Fruit fly (Drosophila melanogaster) whole organism, embryonic: ENCODE measurements around the gene CG42571.

ENCODE experiments used
- Abd-B ChIP-seq: fragments of 200-800 bp; sonication (Bioruptor generic); optimal IDR thresholded peaks from 2 replicates; lab custom pipeline; 2018; ENCODE audit warnings: missing biosample characterization, mild to moderate bottlenecking, missing genetic modification characterization, moderate library complexity
- CG1024 ChIP-seq: fragments of 200-800 bp; sonication (Bioruptor generic); IDR thresholded peaks from 2 replicates; pipeline ENCODE4 v1.3.6; 2022; ENCODE audit warnings: missing biosample characterization, missing genetic modification characterization
- CG12104 ChIP-seq: fragments of 200-800 bp; sonication (Bioruptor generic); optimal IDR thresholded peaks from 3 replicates; lab custom pipeline; 2016; ENCODE audit warnings: missing biosample characterization, missing genetic modification characterization
- CG13296 ChIP-seq: fragments of 200-800 bp; sonication (Bioruptor generic); optimal IDR thresholded peaks from 3 replicates; lab custom pipeline; 2018; ENCODE audit warnings: missing biosample characterization, mild to moderate bottlenecking, missing genetic modification characterization
- CG14965 ChIP-seq: fragments of 200-800 bp; sonication (Bioruptor generic); optimal IDR thresholded peaks from 2 replicates; lab custom pipeline; 2016; ENCODE audit warnings: missing biosample characterization, missing genetic modification characterization, borderline replicate concordance
- CG15601 ChIP-seq: fragments of 200-800 bp; sonication (Bioruptor generic); optimal IDR thresholded peaks from 3 replicates; lab custom pipeline; 2019; ENCODE audit warnings: missing biosample characterization, mild to moderate bottlenecking, missing genetic modification characterization, moderate library complexity
- CG17802 ChIP-seq: fragments of 200-800 bp; sonication (Bioruptor generic); optimal IDR thresholded peaks from 2 replicates; lab custom pipeline; 2018; ENCODE audit warnings: missing biosample characterization, mild to moderate bottlenecking, missing genetic modification characterization, moderate library complexity
- CG18764 ChIP-seq: fragments of 200-800 bp; sonication (Bioruptor generic); optimal IDR thresholded peaks from 3 replicates; lab custom pipeline; 2016; ENCODE audit warnings: missing biosample characterization, missing genetic modification characterization
- CG2678 ChIP-seq: fragments of 200-800 bp; sonication (Bioruptor generic); optimal IDR thresholded peaks from 3 replicates; lab custom pipeline; 2019; ENCODE audit warnings: missing biosample characterization, mild to moderate bottlenecking, missing genetic modification characterization, moderate library complexity
- CG30403 ChIP-seq: fragments of 200-800 bp; sonication (Bioruptor generic); optimal IDR thresholded peaks from 3 replicates; lab custom pipeline; 2016; ENCODE audit warnings: missing biosample characterization, missing genetic modification characterization
- CG32767 ChIP-seq: fragments of 200-800 bp; sonication (Bioruptor generic); IDR thresholded peaks from 2 replicates; pipeline ENCODE4 v1.3.6; 2022; ENCODE audit warnings: missing biosample characterization, missing genetic modification characterization
- CG7357 ChIP-seq: fragments of 200-800 bp; sonication (Bioruptor generic); IDR thresholded peaks from 3 replicates; pipeline ENCODE4 v1.3.6; 2022; ENCODE audit warnings: missing biosample characterization, missing genetic modification characterization
- CG7786 ChIP-seq: fragments of 200-800 bp; sonication (Bioruptor generic); optimal IDR thresholded peaks from 2 replicates; lab custom pipeline; 2016; ENCODE audit warnings: missing biosample characterization, missing genetic modification characterization
- CG7839 ChIP-seq: fragments of 200-800 bp; sonication (Bioruptor generic); optimal IDR thresholded peaks from 3 replicates; lab custom pipeline; 2018; ENCODE audit warnings: missing biosample characterization, mild to moderate bottlenecking, missing genetic modification characterization, moderate library complexity
- CG9437 ChIP-seq: fragments of 200-800 bp; sonication (Bioruptor generic); optimal IDR thresholded peaks from 2 replicates; lab custom pipeline; 2018; ENCODE audit warnings: missing biosample characterization, mild to moderate bottlenecking, missing genetic modification characterization
- CHES-1-like ChIP-seq: fragments of 200-800 bp; sonication (Bioruptor generic); optimal IDR thresholded peaks from 2 replicates; lab custom pipeline; 2016; ENCODE audit warnings: missing biosample characterization, missing genetic modification characterization
- Dbx ChIP-seq: fragments of 200-800 bp; sonication (Bioruptor generic); IDR thresholded peaks from 3 replicates; pipeline ENCODE4 v1.3.6; 2022; ENCODE audit warnings: missing biosample characterization, missing genetic modification characterization
- Dll ChIP-seq: fragments of 200-800 bp; sonication (Bioruptor generic); IDR thresholded peaks from 4 replicates; pipeline ENCODE4 v1.3.6; 2022; ENCODE audit warnings: missing biosample characterization, missing genetic modification characterization; ENCODE audit not compliant: partially characterized antibody
- GATAe ChIP-seq: fragments of 200-800 bp; sonication (Bioruptor generic); conservative IDR thresholded peaks from 2 replicates; pipeline ENCODE4 v1.3.6; 2022; ENCODE audit warnings: missing biosample characterization, missing genetic modification characterization
- Hmr ChIP-seq: fragments of 200-800 bp; sonication (Bioruptor generic); optimal IDR thresholded peaks from 3 replicates; lab custom pipeline; 2017; ENCODE audit warnings: mild to moderate bottlenecking, missing biosample characterization, missing genetic modification reagents, missing genetic modification characterization
- Jarid2 ChIP-seq: fragments of 200-800 bp; sonication (Bioruptor generic); optimal IDR thresholded peaks from 3 replicates; lab custom pipeline; 2017; ENCODE audit warnings: mild to moderate bottlenecking, missing biosample characterization, missing genetic modification reagents, missing genetic modification characterization
- Meics ChIP-seq: fragments of 200-800 bp; sonication (Bioruptor generic); optimal IDR thresholded peaks from 2 replicates; lab custom pipeline; 2017; ENCODE audit warnings: missing biosample characterization, mild to moderate bottlenecking, missing genetic modification characterization
- Rfx ChIP-seq: fragments of 200-800 bp; sonication (Bioruptor generic); IDR thresholded peaks from 2 replicates; pipeline ENCODE4 v1.3.6; 2022; ENCODE audit warnings: missing biosample characterization, missing genetic modification characterization
- Rx ChIP-seq: fragments of 200-800 bp; sonication (Bioruptor generic); IDR thresholded peaks from 2 replicates; pipeline ENCODE4 v1.3.6; 2022; ENCODE audit warnings: missing biosample characterization, missing genetic modification characterization
- Sox102F ChIP-seq: fragments of 200-800 bp; sonication (Bioruptor generic); optimal IDR thresholded peaks from 2 replicates; lab custom pipeline; 2018; ENCODE audit warnings: missing biosample characterization, mild to moderate bottlenecking, missing genetic modification characterization, moderate library complexity
- Vsx1 ChIP-seq: fragments of 200-800 bp; sonication (Bioruptor generic); optimal IDR thresholded peaks from 2 replicates; lab custom pipeline; 2017; ENCODE audit warnings: missing biosample characterization, mild to moderate bottlenecking, missing genetic modification characterization, missing genetic modification reagents
- ash1 ChIP-seq: fragments of 200-800 bp; sonication (Bioruptor generic); optimal IDR thresholded peaks from 2 replicates; lab custom pipeline; 2018; ENCODE audit warnings: missing biosample characterization, mild to moderate bottlenecking, missing genetic modification characterization
- dysf ChIP-seq: fragments of 200-800 bp; sonication (Bioruptor generic); IDR thresholded peaks from 3 replicates; pipeline ENCODE4 v1.3.6; 2022; ENCODE audit warnings: missing biosample characterization, missing genetic modification characterization
- emc ChIP-seq: fragments of 200-800 bp; sonication (Bioruptor generic); optimal IDR thresholded peaks from 2 replicates; lab custom pipeline; 2016; ENCODE audit warnings: missing biosample characterization, missing genetic modification characterization
- exex ChIP-seq: fragments of 200-800 bp; sonication (Bioruptor generic); optimal IDR thresholded peaks from 4 replicates; lab custom pipeline; 2018; ENCODE audit warnings: missing biosample characterization, mild to moderate bottlenecking, missing genetic modification characterization, moderate library complexity
- gcm ChIP-seq: fragments of 200-800 bp; sonication (Bioruptor generic); optimal IDR thresholded peaks from 2 replicates; lab custom pipeline; 2019; ENCODE audit warnings: missing biosample characterization, mild to moderate bottlenecking, missing genetic modification characterization, moderate library complexity
- gem ChIP-seq: fragments of 200-800 bp; sonication (Bioruptor generic); optimal IDR thresholded peaks from 2 replicates; lab custom pipeline; 2019; ENCODE audit warnings: missing biosample characterization, mild to moderate bottlenecking, missing genetic modification characterization, moderate library complexity
- grn ChIP-seq: fragments of 200-800 bp; sonication (Bioruptor generic); optimal IDR thresholded peaks from 3 replicates; lab custom pipeline; 2017; ENCODE audit warnings: missing biosample characterization, missing genetic modification characterization
- kni ChIP-seq: fragments of 200-800 bp; sonication (Bioruptor generic); optimal IDR thresholded peaks from 3 replicates; lab custom pipeline; 2017; ENCODE audit warnings: mild to moderate bottlenecking, missing biosample characterization, missing genetic modification reagents, missing genetic modification characterization
- lov ChIP-seq, 2 experiments: fragments of 200-800 bp in 1 of 2; fragments of >200 bp in 1 of 2; sonication (Bioruptor generic) in 1 of 2; IDR thresholded peaks in 1 of 2; optimal IDR thresholded peaks in 1 of 2; 2 replicates in 1 of 2; 3 replicates in 1 of 2; pipeline versions ENCODE4 v1.3.6 to Lab custom; 2017 to 2022; ENCODE audit warnings: missing biosample characterization in 1 of 2, missing genetic modification characterization in 1 of 2
- mirr ChIP-seq: fragments of 200-800 bp; sonication (Bioruptor generic); optimal IDR thresholded peaks from 3 replicates; lab custom pipeline; 2018; ENCODE audit warnings: missing biosample characterization, mild to moderate bottlenecking, missing genetic modification characterization
- pzg ChIP-seq: fragments of 200-800 bp; sonication (Bioruptor generic); optimal IDR thresholded peaks from 3 replicates; lab custom pipeline; 2018; ENCODE audit warnings: missing biosample characterization, mild to moderate bottlenecking, missing genetic modification characterization, moderate library complexity
- row ChIP-seq: fragments of 200-800 bp; sonication (Bioruptor generic); IDR thresholded peaks from 3 replicates; pipeline ENCODE4 v1.3.6; 2022; ENCODE audit warnings: missing biosample characterization, missing genetic modification characterization
- sens ChIP-seq: fragments of 200-800 bp; sonication (Bioruptor generic); peaks from one replicate; lab custom pipeline; 2016; ENCODE audit warnings: missing biosample characterization, missing genetic modification characterization
- sug ChIP-seq: fragments of 200-800 bp; optimal IDR thresholded peaks from 2 replicates; lab custom pipeline; 2019; ENCODE audit warnings: missing biosample characterization, mild to moderate bottlenecking, missing genetic modification characterization, moderate library complexity
- tin ChIP-seq: fragments of 200-800 bp; sonication (Bioruptor generic); optimal IDR thresholded peaks from 3 replicates; lab custom pipeline; 2016; ENCODE audit warnings: missing biosample characterization, missing genetic modification characterization
- unpg ChIP-seq: fragments of 200-800 bp; sonication (Bioruptor generic); optimal IDR thresholded peaks from 3 replicates; lab custom pipeline; 2018; ENCODE audit warnings: missing biosample characterization, mild to moderate bottlenecking, missing genetic modification characterization, moderate library complexity

The CG42571 gene

dm6 chr3L:15690711-15691591 lies 25.3 kb upstream of the CG42571 start (continued):
- no peak for TF ChIP-seq emc (GFP tag; lab: Kevin White, UChicago)
- TF ChIP-seq mirr (GFP tag; lab: Kevin White, UChicago): peak; percentile 23
- peak; percentile 52 for TF ChIP-seq Hmr (GFP tag; lab: Kevin White, UChicago)
- peak; percentile 53 for TF ChIP-seq CG30403
- peak; percentile 15 for TF ChIP-seq Sox102F (GFP tag; lab: Kevin White, UChicago)
- peak; percentile 76 for TF ChIP-seq CG7839
- peak; percentile 37 for TF ChIP-seq CG18764
- peak; percentile 10 for TF ChIP-seq gcm (GFP tag; lab: Kevin White, UChicago)
- TF ChIP-seq, all 482 proteins: peak for 140

DNA sequence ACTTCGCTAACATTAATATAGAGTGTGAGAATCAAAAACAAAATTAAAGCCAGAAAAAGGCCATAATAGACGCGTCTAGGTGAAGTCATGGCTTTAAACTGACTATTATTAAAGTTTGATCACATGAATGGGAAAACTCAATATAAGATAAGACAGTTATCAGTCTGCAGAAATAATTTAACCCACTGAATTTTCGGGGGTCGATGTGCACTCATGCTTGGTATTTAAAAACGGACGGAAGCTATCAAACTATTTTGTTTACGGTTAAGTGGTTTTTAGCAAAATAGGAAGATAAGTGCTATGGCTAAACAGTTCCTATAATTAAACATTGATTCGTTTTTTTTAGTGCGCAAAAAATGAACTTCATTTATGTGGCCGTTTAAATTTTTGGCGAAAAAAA lies 24.3 kb upstream of the CG42571 start, which contains the start of gene CG34451:
CG34451 (minus strand) TSS at position 101 of the 400 bp plus-strand sequence.
- TF ChIP-seq row (GFP tag; lab: Robert Waterston, UW) (0 out of 3 replicates have a peak, but pooled peaks have one; percentile 6), sens (GFP tag; lab: Kevin White, UChicago) (peak; percentile 11), kni (GFP tag; lab: Kevin White, UChicago) (no peak)

- TF ChIP-seq CG17802 (tag; lab: Kevin White, UChicago) (no peak), pzg (GFP tag; lab: Kevin White, UChicago) (no peak), CG7786 (GFP tag; lab: Kevin White, UChicago) (no peak), sug (tag; lab: Kevin White, UChicago) (peak; percentile 35), Vsx1 (GFP tag; lab: Kevin White, UChicago) (peak; percentile 34), lov (optimal IDR thresholded peaks at IDR 0.05; lab: Kevin White, UChicago) (no peak), lov (GFP tag; IDR thresholded peaks at IDR 0.05; lab: Robert Waterston, UW) (no peak), CG14965 (GFP tag; lab: Kevin White, UChicago) (no peak), CG32767 (GFP tag; lab: Robert Waterston, UW) (no peak), CHES-1-like (GFP tag; lab: Kevin White, UChicago) (no peak), ash1 (GFP tag; lab: Kevin White, UChicago) (no peak), CG12104 (GFP tag; lab: Kevin White, UChicago) (no peak), Rfx (GFP tag; lab: Robert Waterston, UW) (peak; percentile 54; the same call in 1 of the 2 replicates), GATAe (GFP tag; lab: Robert Waterston, UW) (0 out of 2 replicates have a peak, but pooled peaks have one; percentile 33), mirr (GFP tag; lab: Kevin White, UChicago) (peak; percentile 89), exex (tag; lab: Kevin White, UChicago) (peak; percentile 97), Dll (no peak)
Measured at dm6 chr3L:15692388-15692787, 23.9 kb upstream of the CG42571 start.

- TF ChIP-seq CG1024 (GFP tag; lab: Robert Waterston, UW): 0 out of 2 replicates have a peak, but pooled peaks have one; percentile 6
- no peak for TF ChIP-seq unpg (GFP tag; lab: Kevin White, UChicago)
- TF ChIP-seq Jarid2 (GFP tag; lab: Kevin White, UChicago): no peak
- peak; percentile 24 for TF ChIP-seq Abd-B (GFP tag; lab: Kevin White, UChicago)
- TF ChIP-seq Dbx: no peak
- peak; percentile 12; the same call in 1 of the 2 replicates for TF ChIP-seq Rx (GFP tag; lab: Robert Waterston, UW)
- TF ChIP-seq dysf (GFP tag; lab: Robert Waterston, UW): 0 out of 3 replicates have a peak, but pooled peaks have one; percentile 9
- peak; percentile 28 for TF ChIP-seq CG15601 (tag; lab: Kevin White, UChicago)
- peak; percentile 19 for TF ChIP-seq tin (GFP tag; lab: Kevin White, UChicago)
- TF ChIP-seq Meics (GFP tag; lab: Kevin White, UChicago): no peak
- TF ChIP-seq grn: peak; percentile 87
- TF ChIP-seq CG7357: no peak
- peak; percentile 57 for TF ChIP-seq CG9437 (GFP tag; lab: Kevin White, UChicago)
- TF ChIP-seq gem (tag; lab: Kevin White, UChicago): peak; percentile 64
- TF ChIP-seq CG13296 (GFP tag; lab: Kevin White, UChicago): no peak
- TF ChIP-seq CG2678 (tag; lab: Kevin White, UChicago): peak; percentile 56
Measured at dm6 chr3L:15692794-15693532, 23.3 kb upstream of the CG42571 start.
